Fruit fly (Drosophila melanogaster) whole organism, wandering third instar larva: ENCODE measurements around the gene CaMKI.

ENCODE experiments used
- Dif ChIP-seq: fragments of 200-275, 200-300 bp; sonication (Bioruptor generic); optimal IDR thresholded peaks from 2 replicates; lab custom pipeline; 2018; ENCODE audit warnings: missing biosample characterization, missing genetic modification characterization; ENCODE audit not compliant: partially characterized antibody
- Jra ChIP-seq: sonication (Bioruptor generic); optimal IDR thresholded peaks from 2 replicates; lab custom pipeline; 2016; ENCODE audit warnings: missing biosample characterization, missing genetic modification characterization
- h ChIP-seq: fragments of 200-800 bp; sonication (Bioruptor generic); optimal IDR thresholded peaks from 3 replicates; lab custom pipeline; 2016; ENCODE audit warnings: missing biosample characterization, mild to moderate bottlenecking, missing genetic modification characterization
- pan ChIP-seq: fragments of >200 bp; optimal IDR thresholded peaks from 2 replicates; lab custom pipeline; 2017
- sv ChIP-seq: fragments of 200-800 bp; sonication (Bioruptor generic); optimal IDR thresholded peaks from 3 replicates; lab custom pipeline; 2016; ENCODE audit warnings: missing biosample characterization, missing genetic modification characterization
- usp ChIP-seq: fragments of >200 bp; optimal IDR thresholded peaks from 2 replicates; lab custom pipeline; 2017; ENCODE audit warnings: missing biosample characterization, missing genetic modification characterization

dm6 chr4:402928-403575 lies 42.3 kb upstream of the CaMKI start:
- TF ChIP-seq Jra = no peak
- TF ChIP-seq h (GFP tag; lab: Kevin White, UChicago) = no peak
- TF ChIP-seq sv (GFP tag; lab: Kevin White, UChicago) = no peak
- TF ChIP-seq pan (lab: Kevin White, UChicago) = no peak
- TF ChIP-seq usp (GFP tag; lab: Kevin White, UChicago) = no peak
- no peak for TF ChIP-seq Dif
